Fruit fly (Drosophila melanogaster): Measurements from ENCODE around the gene mah.

The mah gene

dm6 chr3R:24917814-24918636 lies 29.4 kb upstream of the mah start, which contains the start of the genes PIG-S, sud1 and CG11168 (continued):
- peak; percentile 31 for TF ChIP-seq slou (GFP tag; optimal IDR thresholded peaks at IDR 0.05)
- peak; percentile 54 for TF ChIP-seq exex (tag; optimal IDR thresholded peaks at IDR 0.05)
- peak; percentile 57 for TF ChIP-seq tin (GFP tag; optimal IDR thresholded peaks at IDR 0.05)
- TF ChIP-seq CG18599 (GFP tag; optimal IDR thresholded peaks at IDR 0.05), result no peak
- TF ChIP-seq psq (GFP tag; optimal IDR thresholded peaks at IDR 0.05), result peak; percentile 25
- no peak for TF ChIP-seq Dp (GFP tag; optimal IDR thresholded peaks at IDR 0.05)
- TF ChIP-seq CG4730 (GFP tag; IDR thresholded peaks at IDR 0.05), result peak; percentile 27; the same call in 1 of the 2 replicates
- TF ChIP-seq kah (GFP tag; optimal IDR thresholded peaks at IDR 0.05), result peak; percentile 12
- TF ChIP-seq disco-r (GFP tag; optimal IDR thresholded peaks at IDR 0.05), result no peak
- TF ChIP-seq CG30403 (GFP tag; optimal IDR thresholded peaks at IDR 0.05), result peak; percentile 65
- TF ChIP-seq br (optimal IDR thresholded peaks at IDR 0.05), result no peak
- TF ChIP-seq bab2 (GFP tag; optimal IDR thresholded peaks at IDR 0.05), result no peak
- TF ChIP-seq CG14441 (GFP tag; IDR thresholded peaks at IDR 0.05), result peak; percentile 63
- TF ChIP-seq peb (GFP tag; IDR thresholded peaks at IDR 0.05), result peak; percentile 38; the same call in 1 of the 2 replicates
- TF ChIP-seq seq (GFP tag; IDR thresholded peaks at IDR 0.05), result 0 out of 2 replicates have a peak, but pooled peaks have one; percentile 21
- TF ChIP-seq CG2120 (GFP tag; optimal IDR thresholded peaks at IDR 0.05), result peak; percentile 48
- peak; percentile 96 for TF ChIP-seq row (GFP tag; IDR thresholded peaks at IDR 0.05)
- TF ChIP-seq CG6654 (GFP tag; optimal IDR thresholded peaks at IDR 0.05), result no peak
- TF ChIP-seq Max (GFP tag; optimal IDR thresholded peaks at IDR 0.05), result no peak
- TF ChIP-seq CG9797 (GFP tag; optimal IDR thresholded peaks at IDR 0.05), result peak; percentile 20
- TF ChIP-seq bsh (GFP tag; optimal IDR thresholded peaks at IDR 0.05), result peak in 1 of 2 experiments; percentile 63
- no peak for TF ChIP-seq lov (optimal IDR thresholded peaks at IDR 0.05)
- 0 out of 3 replicates have a peak, but pooled peaks have one; percentile 23 for TF ChIP-seq lov (GFP tag; IDR thresholded peaks at IDR 0.05)
- peak; percentile 97 for TF ChIP-seq CG13287 (GFP tag; IDR thresholded peaks at IDR 0.05; ENCODE audit: partially characterized antibody)
- TF ChIP-seq CG31365 (tag; optimal IDR thresholded peaks at IDR 0.05), result no peak
- peak; percentile 62; the same call in 1 of the 2 replicates for TF ChIP-seq Poxn (GFP tag; IDR thresholded peaks at IDR 0.05)
- no peak for TF ChIP-seq odd (GFP tag; optimal IDR thresholded peaks at IDR 0.05)
- no peak for TF ChIP-seq gcm2 (GFP tag; optimal IDR thresholded peaks at IDR 0.05)
- TF ChIP-seq aop (GFP tag; IDR thresholded peaks at IDR 0.05), result no peak
- no peak for TF ChIP-seq CG11560 (tag; IDR thresholded peaks at IDR 0.05)
- TF ChIP-seq Drgx (GFP tag; IDR thresholded peaks at IDR 0.05), result no peak
- TF ChIP-seq CG18476 (GFP tag; optimal IDR thresholded peaks at IDR 0.05), result peak; percentile 66
- TF ChIP-seq BtbVII (GFP tag; optimal IDR thresholded peaks at IDR 0.05), result no peak
- peak; percentile 81 for TF ChIP-seq nerfin-2 (GFP tag; IDR thresholded peaks at IDR 0.05; ENCODE audit: partially characterized antibody)
- no peak for TF ChIP-seq dm (GFP tag; optimal IDR thresholded peaks at IDR 0.05)
- peak; percentile 67 for TF ChIP-seq CG8924 (tag; optimal IDR thresholded peaks at IDR 0.05)
- TF ChIP-seq sisA (GFP tag; IDR thresholded peaks at IDR 0.05), result peak; percentile 47; the same call in 1 of the 2 replicates
- TF ChIP-seq CG10565 (GFP tag; optimal IDR thresholded peaks at IDR 0.05), result no peak
- TF ChIP-seq Dip3 (GFP tag; optimal IDR thresholded peaks at IDR 0.05), result no peak
- TF ChIP-seq slp2 (GFP tag; optimal IDR thresholded peaks at IDR 0.05), result no peak
- TF ChIP-seq CG10366 (GFP tag; IDR thresholded peaks at IDR 0.05), result peak; percentile 73
- peak; percentile 59 for TF ChIP-seq bcd (GFP tag; optimal IDR thresholded peaks at IDR 0.05)
- TF ChIP-seq chm (GFP tag; IDR thresholded peaks at IDR 0.05), result no peak
- TF ChIP-seq zfh1 (GFP tag; IDR thresholded peaks at IDR 0.05), result peak; percentile 61; the same call in 2 of the 3 replicates
- TF ChIP-seq al (GFP tag; IDR thresholded peaks at IDR 0.05), result peak; percentile 41; the same call in 1 of the 2 replicates
- TF ChIP-seq CG13894 (tag; optimal IDR thresholded peaks at IDR 0.05), result no peak
- no peak for TF ChIP-seq D19B (GFP tag; optimal IDR thresholded peaks at IDR 0.05)
- peak; percentile 95 for TF ChIP-seq CG16813 (GFP tag; IDR thresholded peaks at IDR 0.05; ENCODE audit: partially characterized antibody)
- TF ChIP-seq nau (GFP tag; optimal IDR thresholded peaks at IDR 0.05), result no peak
- TF ChIP-seq Bdp1 (GFP tag; optimal IDR thresholded peaks at IDR 0.05), result no peak

Data from whole organism, embryonic.